Worm (Caenorhabditis elegans) whole organism, L2 larva: ENCODE results near the gene col-131.

Experiments
- C34F6.9 ChIP-seq: fragments of 150-350 bp; optimal IDR thresholded peaks from 2 replicates; lab custom pipeline; 2014; ENCODE audit warnings: missing biosample characterization, missing genetic modification characterization
- R02D3.7 ChIP-seq: fragments of 150-350 bp; optimal IDR thresholded peaks from 2 replicates; lab custom pipeline; 2014; ENCODE audit warnings: missing biosample characterization, missing genetic modification characterization
- Y55F3AM.14 ChIP-seq: fragments of 200-800 bp; sonication (Bioruptor generic); optimal IDR thresholded peaks from 2 replicates; lab custom pipeline; 2018; ENCODE audit warnings: mild to moderate bottlenecking, missing genetic modification characterization, missing compliant biosample characterization
- ZK546.5 ChIP-seq: sonication (generic microtip); optimal IDR thresholded peaks from 2 replicates; lab custom pipeline; 2017; ENCODE audit warnings: missing biosample characterization, missing genetic modification characterization
- alr-1 ChIP-seq: fragments of 150-350 bp; optimal IDR thresholded peaks from 2 replicates; lab custom pipeline; 2014; ENCODE audit warnings: missing biosample characterization, missing genetic modification characterization
- aly-2 ChIP-seq: fragments of 150-350 bp; optimal IDR thresholded peaks from 2 replicates; lab custom pipeline; 2014; ENCODE audit warnings: missing biosample characterization, missing genetic modification characterization
- ama-1 ChIP-seq: fragments of 150-350 bp; optimal IDR thresholded peaks from 2 replicates; lab custom pipeline; 2018; ENCODE audit warnings: inconsistent platforms
- blmp-1 ChIP-seq: sonication (generic microtip); optimal IDR thresholded peaks from 2 replicates; lab custom pipeline; 2017; ENCODE audit warnings: missing genetic modification characterization, mild to moderate bottlenecking, missing compliant biosample characterization, antibody characterized with exemption, moderate library complexity; ENCODE audit not compliant: insufficient read depth
- ceh-16 ChIP-seq: fragments of 150-350 bp; optimal IDR thresholded peaks from 2 replicates; lab custom pipeline; 2014; ENCODE audit warnings: missing biosample characterization, missing genetic modification characterization
- ceh-82 ChIP-seq: fragments of 150-350 bp; optimal IDR thresholded peaks from 2 replicates; lab custom pipeline; 2014; ENCODE audit warnings: missing biosample characterization, missing genetic modification characterization
- crh-2 ChIP-seq: sonication (generic microtip); optimal IDR thresholded peaks from 2 replicates; lab custom pipeline; 2017; ENCODE audit warnings: missing biosample characterization, missing genetic modification characterization
- dmd-4 ChIP-seq: sonication (generic microtip); optimal IDR thresholded peaks from 2 replicates; lab custom pipeline; 2017; ENCODE audit warnings: missing biosample characterization, missing genetic modification characterization
- egl-27 ChIP-seq: sonication (generic microtip); optimal IDR thresholded peaks from 3 replicates; lab custom pipeline; 2017; ENCODE audit warnings: missing biosample characterization, missing genetic modification reagents, missing genetic modification characterization
- elt-1 ChIP-seq: fragments of 150-350 bp; optimal IDR thresholded peaks from 2 replicates; lab custom pipeline; 2014; ENCODE audit warnings: missing biosample characterization, missing genetic modification characterization
- elt-3 ChIP-seq: sonication (generic microtip); optimal IDR thresholded peaks from 2 replicates; lab custom pipeline; 2017; ENCODE audit warnings: missing biosample characterization, missing genetic modification characterization
- fos-1 ChIP-seq: fragments of 150-350 bp; optimal IDR thresholded peaks from 2 replicates; lab custom pipeline; 2014; ENCODE audit warnings: missing biosample characterization, missing genetic modification characterization
- gmeb-1 ChIP-seq: fragments of 150-350 bp; optimal IDR thresholded peaks from 2 replicates; lab custom pipeline; 2014; ENCODE audit warnings: missing biosample characterization, missing genetic modification characterization
- lin-11 ChIP-seq: fragments of 150-350 bp; sonication (generic microtip); optimal IDR thresholded peaks from 2 replicates; lab custom pipeline; 2014; ENCODE audit warnings: missing biosample characterization, missing genetic modification characterization, inconsistent platforms, mixed read lengths
- mab-5 ChIP-seq: fragments of 150-350 bp; optimal IDR thresholded peaks from 2 replicates; lab custom pipeline; 2014; ENCODE audit warnings: missing biosample characterization, missing genetic modification characterization
- mdl-1 ChIP-seq, 2 experiments: fragments of 150-350 bp in 1 of 2; sonication (generic microtip) in 1 of 2; optimal IDR thresholded peaks; 2 replicates each; lab custom pipeline; 2017; ENCODE audit warnings: missing biosample characterization in 2 of 2, missing genetic modification characterization in 2 of 2
- nhr-10 ChIP-seq: sonication (generic microtip); optimal IDR thresholded peaks from 2 replicates; lab custom pipeline; 2017; ENCODE audit warnings: missing biosample characterization, missing genetic modification characterization
- nhr-11 ChIP-seq: fragments of 150-350 bp; optimal IDR thresholded peaks from 2 replicates; lab custom pipeline; 2014; ENCODE audit warnings: missing biosample characterization, missing genetic modification characterization
- nhr-129 ChIP-seq: fragments of 150-350 bp; optimal IDR thresholded peaks from 2 replicates; lab custom pipeline; 2014; ENCODE audit warnings: missing biosample characterization, missing genetic modification characterization
- nhr-21 ChIP-seq: fragments of 150-350 bp; optimal IDR thresholded peaks from 2 replicates; lab custom pipeline; 2014; ENCODE audit warnings: missing biosample characterization, missing genetic modification characterization
- nhr-23 ChIP-seq: fragments of 150-350 bp; optimal IDR thresholded peaks from 2 replicates; lab custom pipeline; 2014; ENCODE audit warnings: missing biosample characterization, missing genetic modification reagents, missing genetic modification characterization
- nhr-237 ChIP-seq: fragments of 150-350 bp; optimal IDR thresholded peaks from 2 replicates; lab custom pipeline; 2014; ENCODE audit warnings: missing biosample characterization, missing genetic modification characterization
- nhr-25 ChIP-seq: fragments of 150-350 bp; sonication (generic microtip); optimal IDR thresholded peaks from 3 replicates; lab custom pipeline; 2014; ENCODE audit warnings: missing biosample characterization, missing genetic modification characterization
- nhr-6 ChIP-seq: fragments of 150-350 bp; optimal IDR thresholded peaks from 2 replicates; lab custom pipeline; 2014; ENCODE audit warnings: missing biosample characterization, missing genetic modification characterization
- nhr-77 ChIP-seq: fragments of 150-350 bp; optimal IDR thresholded peaks from 2 replicates; lab custom pipeline; 2014; ENCODE audit warnings: missing biosample characterization, missing genetic modification characterization
- peb-1 ChIP-seq: fragments of 150-350 bp; optimal IDR thresholded peaks from 2 replicates; lab custom pipeline; 2014; ENCODE audit warnings: missing biosample characterization, missing genetic modification characterization
- sem-4 ChIP-seq: fragments of 150-350 bp; optimal IDR thresholded peaks from 2 replicates; lab custom pipeline; 2014; ENCODE audit warnings: missing biosample characterization, missing genetic modification reagents, missing genetic modification characterization
- skn-1 ChIP-seq: sonication (generic microtip); optimal IDR thresholded peaks from 2 replicates; lab custom pipeline; 2017; ENCODE audit warnings: missing biosample characterization, missing genetic modification characterization
- sma-3 ChIP-seq: sonication (generic microtip); optimal IDR thresholded peaks from 2 replicates; lab custom pipeline; 2016; ENCODE audit warnings: missing genetic modification reagents, missing genetic modification characterization, missing compliant biosample characterization
- sma-9 ChIP-seq, 2 experiments: fragments of 150-350 bp in 1 of 2; sonication (generic microtip) in 1 of 2; optimal IDR thresholded peaks; 2 replicates each; lab custom pipeline; 2014 to 2016; ENCODE audit warnings: missing genetic modification characterization in 2 of 2, mild to moderate bottlenecking in 1 of 2, missing biosample characterization in 1 of 2, missing compliant biosample characterization in 1 of 2, missing genetic modification reagents in 1 of 2, moderate library complexity in 1 of 2
- unc-39 ChIP-seq: fragments of 150-350 bp; optimal IDR thresholded peaks from 2 replicates; lab custom pipeline; 2014; ENCODE audit warnings: missing biosample characterization, missing genetic modification characterization
- ztf-1 ChIP-seq: fragments of 200-800 bp; sonication (Bioruptor generic); conservative IDR thresholded peaks from 2 replicates; pipeline ENCODE4 v1.3.6; 2022; ENCODE audit warnings: missing genetic modification characterization, missing compliant biosample characterization
- ztf-4 ChIP-seq: fragments of 150-350 bp; optimal IDR thresholded peaks from 2 replicates; lab custom pipeline; 2014; ENCODE audit warnings: missing biosample characterization, missing genetic modification characterization

Gene col-131

DNA sequence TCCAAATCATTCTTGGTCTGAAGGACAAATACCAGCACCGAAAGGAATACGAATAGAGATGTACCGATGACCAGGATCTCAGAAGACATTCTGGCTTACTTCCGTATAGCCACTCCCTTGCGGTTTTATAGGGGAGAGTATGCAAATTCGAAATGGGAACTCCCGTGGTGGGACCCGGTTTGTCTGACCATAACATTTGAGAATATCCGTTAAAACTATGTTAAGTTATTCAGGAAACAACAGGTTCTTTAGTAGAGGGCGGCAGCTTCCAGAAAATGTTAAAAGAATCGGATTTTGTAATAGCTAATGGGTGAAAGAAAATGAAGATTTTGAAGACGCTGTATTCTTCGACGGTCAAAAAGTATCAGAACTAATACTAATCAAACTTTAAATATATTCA, at the start of gene col-131:
TSS of gene col-131 (minus strand) at position 101 of the 400 bp plus-strand sequence.
- no peak for TF ChIP-seq nhr-23 (tag; lab: Kevin White, UChicago)
- no peak for TF ChIP-seq elt-1
- TF ChIP-seq mab-5 (tag; lab: Kevin White, UChicago), result no peak
- TF ChIP-seq ZK546.5, result no peak
- TF ChIP-seq nhr-237 (tag; lab: Kevin White, UChicago), result no peak
- TF ChIP-seq aly-2, result no peak
- TF ChIP-seq alr-1 (tag; lab: Kevin White, UChicago), result no peak
- no peak for TF ChIP-seq ceh-16 (tag; lab: Kevin White, UChicago)
- TF ChIP-seq nhr-25 (tag; lab: Kevin White, UChicago), result no peak

ce11 chrIV:13116679-13117078, 49.6 kb upstream of the col-131 start:
- TF ChIP-seq lin-11 (no peak), sem-4 (tag; lab: Kevin White, UChicago) (no peak), unc-39 (tag; lab: Kevin White, UChicago) (no peak)

DNA sequence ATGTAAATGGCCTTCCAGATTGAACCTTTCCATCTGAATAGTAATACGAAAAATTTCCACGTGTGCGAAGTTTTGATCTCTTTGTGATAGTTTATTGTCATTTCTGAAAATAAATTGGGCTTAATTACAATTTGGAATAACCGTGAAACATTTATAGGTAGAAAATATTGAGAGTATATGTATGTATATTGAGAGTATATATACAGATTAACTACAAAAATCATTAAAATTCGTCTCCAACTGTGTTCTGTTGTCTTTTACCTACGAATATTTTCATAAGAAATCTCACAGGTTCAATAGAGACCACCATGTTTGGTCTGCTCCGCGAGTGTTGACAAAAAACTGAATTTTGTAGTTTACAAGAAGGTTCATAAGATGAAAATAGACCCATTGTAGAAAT, 45.9 kb upstream of the col-131 start, which contains the start of gene best-2:
TSS of gene best-2 (minus strand) at position 101 of the 400 bp plus-strand sequence.
- TF ChIP-seq aly-2 (no peak), ama-1 (lab: Kevin White, UChicago) (no peak), fos-1 (tag; lab: Kevin White, UChicago) (no peak), mdl-1 (tag; optimal IDR thresholded peaks at IDR 0.05; lab: Kevin White, UChicago) (no peak), Y55F3AM.14 (no peak), ceh-82 (tag; lab: Kevin White, UChicago) (no peak)

- TF ChIP-seq nhr-237 (tag; lab: Kevin White, UChicago) (no peak), nhr-129 (tag; lab: Kevin White, UChicago) (peak; percentile 55), ZK546.5 (no peak), fos-1 (tag; lab: Kevin White, UChicago) (peak; percentile 11), elt-1 (no peak), ztf-4 (no peak), elt-3 (tag; lab: Kevin White, UChicago) (no peak), unc-39 (tag; lab: Kevin White, UChicago) (no peak), crh-2 (no peak), dmd-4 (tag; lab: Kevin White, UChicago) (no peak), nhr-10 (tag; lab: Kevin White, UChicago) (no peak), blmp-1 (no peak), sma-9 (GFP tag; optimal IDR thresholded peaks at IDR 0.05; lab: Kevin White, UChicago) (no peak), sma-9 (tag; optimal IDR thresholded peaks at IDR 0.05; lab: Kevin White, UChicago) (no peak), nhr-21 (tag; lab: Kevin White, UChicago) (peak; percentile 57), nhr-11 (tag; lab: Kevin White, UChicago) (no peak), mdl-1 (tag; optimal IDR thresholded peaks at IDR 0.05; lab: Kevin White, UChicago) (no peak), skn-1 (no peak), nhr-25 (tag; lab: Kevin White, UChicago) (peak; percentile 11)
Measured at ce11 chrIV:13110876-13111275, 43.8 kb upstream of the col-131 start.

DNA sequence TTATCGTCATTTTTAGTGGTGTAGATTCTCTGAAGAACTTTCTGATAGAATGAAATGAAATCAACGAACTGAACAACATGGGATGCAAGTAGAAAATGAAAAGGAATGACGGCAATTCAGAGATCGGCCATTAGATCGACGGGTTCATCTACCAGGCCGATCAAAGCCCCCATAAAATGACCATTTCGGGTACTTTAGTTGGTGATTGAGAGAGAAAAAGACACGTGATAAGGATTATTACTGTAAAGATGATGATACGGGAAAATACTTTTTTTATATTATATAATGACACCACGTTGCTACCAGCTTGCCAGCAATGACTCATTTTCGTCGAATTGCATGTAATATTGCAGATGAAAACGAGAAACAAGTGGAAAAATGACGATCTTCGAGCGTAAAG, 42.7 kb upstream of the col-131 start, which contains the start of gene best-1:
TSS of gene best-1 (minus strand) at position 29 of the 400 bp plus-strand sequence.
- TF ChIP-seq skn-1 (no peak), sma-9 (GFP tag; optimal IDR thresholded peaks at IDR 0.05; lab: Kevin White, UChicago) (peak; percentile 82), sma-9 (tag; optimal IDR thresholded peaks at IDR 0.05; lab: Kevin White, UChicago) (no peak), lin-11 (no peak), mab-5 (tag; lab: Kevin White, UChicago) (no peak), nhr-6 (tag; lab: Kevin White, UChicago) (no peak), gmeb-1 (tag; lab: Kevin White, UChicago) (no peak), nhr-10 (tag; lab: Kevin White, UChicago) (no peak), egl-27 (tag; lab: Kevin White, UChicago) (no peak), crh-2 (peak; percentile 26), blmp-1 (peak; percentile 26), C34F6.9 (no peak), nhr-21 (tag; lab: Kevin White, UChicago) (peak; percentile 74), elt-1 (no peak), sma-3 (GFP tag; lab: Kevin White, UChicago) (peak; percentile 56), peb-1 (tag; lab: Kevin White, UChicago) (no peak), nhr-77 (tag; lab: Kevin White, UChicago) (no peak), nhr-129 (tag; lab: Kevin White, UChicago) (peak; percentile 5), fos-1 (tag; lab: Kevin White, UChicago) (no peak), dmd-4 (tag; lab: Kevin White, UChicago) (no peak), ZK546.5 (no peak), ztf-1 (GFP tag; lab: Robert Waterston, UW) (no peak), R02D3.7 (tag; lab: Kevin White, UChicago) (no peak), ama-1 (lab: Kevin White, UChicago) (no peak)
